Fruit fly (Drosophila melanogaster) whole organism, prepupa: ENCODE measurements around the gene CG44005.

Experiments used
- Blimp-1 ChIP-seq: fragments of 200-800 bp; sonication (Bioruptor generic); optimal IDR thresholded peaks from 3 replicates; lab custom pipeline; 2017; ENCODE audit warnings: missing biosample characterization, missing genetic modification characterization, mild to moderate bottlenecking, moderate library complexity, missing genetic modification reagents
- CG10631 ChIP-seq: fragments of 200-800 bp; sonication (Bioruptor generic); optimal IDR thresholded peaks from 2 replicates; lab custom pipeline; 2016; ENCODE audit warnings: missing biosample characterization, missing genetic modification characterization
- CG10669 ChIP-seq: fragments of 200-800 bp; sonication (Bioruptor generic); optimal IDR thresholded peaks from 3 replicates; lab custom pipeline; 2018; ENCODE audit warnings: missing biosample characterization, mild to moderate bottlenecking, missing genetic modification characterization, moderate library complexity
- CG11762 ChIP-seq: fragments of 200-800 bp; sonication (Bioruptor generic); optimal IDR thresholded peaks from 3 replicates; lab custom pipeline; 2016; ENCODE audit warnings: missing biosample characterization, missing genetic modification characterization; ENCODE audit not compliant: insufficient read depth
- CG11902 ChIP-seq: fragments of 200-800 bp; sonication (Bioruptor generic); optimal IDR thresholded peaks from 3 replicates; lab custom pipeline; 2016; ENCODE audit warnings: missing biosample characterization, missing genetic modification characterization
- CG15336 ChIP-seq: fragments of 200-800 bp; sonication (Bioruptor generic); IDR thresholded peaks from 2 replicates; pipeline ENCODE4 v1.3.6; 2022; ENCODE audit warnings: missing biosample characterization, missing genetic modification characterization
- CG3032 ChIP-seq: fragments of 200-800 bp; optimal IDR thresholded peaks from 2 replicates; lab custom pipeline; 2019; ENCODE audit warnings: missing biosample characterization, mild to moderate bottlenecking, missing genetic modification characterization, moderate library complexity
- CG31627 ChIP-seq: fragments of 200-800 bp; sonication (Bioruptor generic); optimal IDR thresholded peaks from 3 replicates; lab custom pipeline; 2016; ENCODE audit warnings: missing biosample characterization, missing genetic modification characterization
- CG32006 ChIP-seq: fragments of 200-800 bp; sonication (Bioruptor generic); optimal IDR thresholded peaks from 3 replicates; lab custom pipeline; 2017; ENCODE audit warnings: missing biosample characterization, mild to moderate bottlenecking, missing genetic modification characterization
- CG4318 ChIP-seq: fragments of 200-800 bp; sonication (Bioruptor generic); optimal IDR thresholded peaks from 3 replicates; lab custom pipeline; 2017; ENCODE audit warnings: missing biosample characterization, mild to moderate bottlenecking, missing genetic modification characterization
- CG6163 ChIP-seq: fragments of 200-800 bp; sonication (Bioruptor generic); IDR thresholded peaks from 3 replicates; pipeline ENCODE4 v1.3.6; 2022; ENCODE audit warnings: missing biosample characterization, missing genetic modification characterization
- CG6276 ChIP-seq: fragments of 200-800 bp; sonication (Bioruptor generic); optimal IDR thresholded peaks from 2 replicates; lab custom pipeline; 2017; ENCODE audit warnings: missing biosample characterization, mild to moderate bottlenecking, missing genetic modification characterization
- CG6808 ChIP-seq: fragments of 200-800 bp; sonication (Bioruptor generic); optimal IDR thresholded peaks from 3 replicates; lab custom pipeline; 2017; ENCODE audit warnings: missing biosample characterization, missing genetic modification characterization, mild to moderate bottlenecking, moderate library complexity, missing genetic modification reagents
- CG7368 ChIP-seq: fragments of 200-800 bp; sonication (Bioruptor generic); optimal IDR thresholded peaks from 3 replicates; lab custom pipeline; 2016; ENCODE audit warnings: missing biosample characterization, missing genetic modification characterization
- CG8119 ChIP-seq: fragments of 200-800 bp; sonication (Bioruptor generic); IDR thresholded peaks from 3 replicates; pipeline ENCODE4 v1.3.6; 2022; ENCODE audit warnings: missing biosample characterization, missing genetic modification characterization
- CG8319 ChIP-seq: fragments of 200-800 bp; sonication (Bioruptor generic); optimal IDR thresholded peaks from 3 replicates; lab custom pipeline; 2016; ENCODE audit warnings: missing biosample characterization, missing genetic modification characterization
- CG8632 ChIP-seq: fragments of 200-800 bp; sonication (Bioruptor generic); optimal IDR thresholded peaks from 3 replicates; lab custom pipeline; 2016; ENCODE audit warnings: missing biosample characterization, missing genetic modification characterization
- CG9139 ChIP-seq: fragments of 200-800 bp; sonication (Bioruptor generic); optimal IDR thresholded peaks from 3 replicates; lab custom pipeline; 2017; ENCODE audit warnings: missing biosample characterization, mild to moderate bottlenecking, missing genetic modification characterization
- Eip75B ChIP-seq: fragments of 200-800 bp; sonication (Bioruptor generic); optimal IDR thresholded peaks from 3 replicates; lab custom pipeline; 2016; ENCODE audit warnings: missing biosample characterization, missing genetic modification characterization
- Eip78C ChIP-seq: fragments of 200-800 bp; sonication (Bioruptor generic); peaks from one replicate; lab custom pipeline; 2016; ENCODE audit warnings: missing biosample characterization, missing genetic modification characterization
- Eip93F ChIP-seq: fragments of 200-800 bp; sonication (Bioruptor generic); optimal IDR thresholded peaks from 2 replicates; lab custom pipeline; 2016; ENCODE audit warnings: missing biosample characterization, mild to moderate bottlenecking, missing genetic modification characterization
- Ets96B ChIP-seq: fragments of 200-800 bp; optimal IDR thresholded peaks from 2 replicates; lab custom pipeline; 2019; ENCODE audit warnings: missing biosample characterization, mild to moderate bottlenecking, missing genetic modification characterization, moderate library complexity
- Hr38 ChIP-seq: sonication (Bioruptor generic); optimal IDR thresholded peaks from 2 replicates; lab custom pipeline; 2016; ENCODE audit warnings: missing biosample characterization, missing genetic modification characterization
- Lpt ChIP-seq: fragments of 200-800 bp; sonication (Bioruptor generic); optimal IDR thresholded peaks from 3 replicates; lab custom pipeline; 2016; ENCODE audit warnings: missing biosample characterization, missing genetic modification characterization
- Met ChIP-seq: fragments of 200-800 bp; sonication (Bioruptor generic); optimal IDR thresholded peaks from 3 replicates; lab custom pipeline; 2016; ENCODE audit warnings: missing biosample characterization, missing genetic modification characterization
- OdsH ChIP-seq: fragments of 200-800 bp; sonication (Bioruptor generic); optimal IDR thresholded peaks from 3 replicates; lab custom pipeline; 2016; ENCODE audit warnings: missing biosample characterization, missing genetic modification characterization
- Sox102F ChIP-seq: fragments of 200-800 bp; sonication (Bioruptor generic); optimal IDR thresholded peaks from 2 replicates; lab custom pipeline; 2016; ENCODE audit warnings: missing biosample characterization, mild to moderate bottlenecking, missing genetic modification characterization
- Sox14 ChIP-seq: fragments of 200-800 bp; sonication (Bioruptor generic); optimal IDR thresholded peaks from 3 replicates; lab custom pipeline; 2016; ENCODE audit warnings: missing biosample characterization, missing genetic modification characterization
- achi ChIP-seq: fragments of 200-800 bp; sonication (Bioruptor generic); optimal IDR thresholded peaks from 3 replicates; lab custom pipeline; 2016; ENCODE audit warnings: missing biosample characterization, missing genetic modification characterization
- cyc ChIP-seq: fragments of 200-800 bp; sonication (Bioruptor generic); optimal IDR thresholded peaks from 3 replicates; lab custom pipeline; 2016; ENCODE audit warnings: missing biosample characterization, missing genetic modification characterization
- dsx ChIP-seq: fragments of 200-800 bp; optimal IDR thresholded peaks from 3 replicates; lab custom pipeline; 2019; ENCODE audit warnings: missing biosample characterization, mild to moderate bottlenecking, missing genetic modification characterization, moderate library complexity; ENCODE audit not compliant: poor library complexity, severe bottlenecking
- esn ChIP-seq: fragments of 200-800 bp; sonication (Bioruptor generic); optimal IDR thresholded peaks from 2 replicates; lab custom pipeline; 2016; ENCODE audit warnings: missing biosample characterization, mild to moderate bottlenecking, missing genetic modification characterization, moderate library complexity
- fd59A ChIP-seq: fragments of 200-800 bp; sonication (Bioruptor generic); optimal IDR thresholded peaks from 2 replicates; lab custom pipeline; 2017; ENCODE audit warnings: missing biosample characterization, mild to moderate bottlenecking, missing genetic modification characterization, missing genetic modification reagents
- fd85E ChIP-seq: fragments of 200-800 bp; sonication (Bioruptor generic); optimal IDR thresholded peaks from 3 replicates; lab custom pipeline; 2016; ENCODE audit warnings: missing biosample characterization, missing genetic modification characterization
- fkh ChIP-seq: fragments of 200-800 bp; sonication (Bioruptor generic); optimal IDR thresholded peaks from 3 replicates; lab custom pipeline; 2017; ENCODE audit warnings: missing biosample characterization, mild to moderate bottlenecking, missing genetic modification characterization, moderate library complexity
- net ChIP-seq: fragments of 200-800 bp; sonication (Bioruptor generic); optimal IDR thresholded peaks from 3 replicates; lab custom pipeline; 2016; ENCODE audit warnings: missing biosample characterization, missing genetic modification characterization
- pdm3 ChIP-seq: fragments of 200-800 bp; sonication (Bioruptor generic); optimal IDR thresholded peaks from 3 replicates; lab custom pipeline; 2016; ENCODE audit warnings: missing biosample characterization, missing genetic modification characterization
- salr ChIP-seq, 2 experiments: fragments of 200-800 bp; sonication (Bioruptor generic); optimal IDR thresholded peaks; 3 replicates each; lab custom pipeline; 2016 to 2018; ENCODE audit warnings: missing biosample characterization in 2 of 2, missing genetic modification characterization in 2 of 2, mild to moderate bottlenecking in 1 of 2
- spab ChIP-seq: fragments of 200-800 bp; sonication (Bioruptor generic); optimal IDR thresholded peaks from 2 replicates; lab custom pipeline; 2017; ENCODE audit warnings: missing biosample characterization, mild to moderate bottlenecking, missing genetic modification characterization, missing genetic modification reagents
- ss ChIP-seq, 2 experiments: fragments of 200-800 bp; sonication (Bioruptor generic); optimal IDR thresholded peaks; 2 replicates in 1 of 2; 3 replicates in 1 of 2; lab custom pipeline; 2017 to 2018; ENCODE audit warnings: mild to moderate bottlenecking in 2 of 2, missing biosample characterization in 2 of 2, missing genetic modification characterization in 2 of 2, moderate library complexity in 1 of 2
- svp ChIP-seq: fragments of 200-800 bp; sonication (Bioruptor generic); peaks from one replicate; lab custom pipeline; 2016; ENCODE audit warnings: missing biosample characterization, missing genetic modification characterization
- topi ChIP-seq: fragments of 200-800 bp; sonication (Bioruptor generic); optimal IDR thresholded peaks from 3 replicates; lab custom pipeline; 2016; ENCODE audit warnings: missing biosample characterization, missing genetic modification characterization
- vri ChIP-seq: fragments of 200-800 bp; sonication (Bioruptor generic); optimal IDR thresholded peaks from 3 replicates; lab custom pipeline; 2016; ENCODE audit warnings: missing biosample characterization, mild to moderate bottlenecking, missing genetic modification characterization

Gene CG44005

DNA sequence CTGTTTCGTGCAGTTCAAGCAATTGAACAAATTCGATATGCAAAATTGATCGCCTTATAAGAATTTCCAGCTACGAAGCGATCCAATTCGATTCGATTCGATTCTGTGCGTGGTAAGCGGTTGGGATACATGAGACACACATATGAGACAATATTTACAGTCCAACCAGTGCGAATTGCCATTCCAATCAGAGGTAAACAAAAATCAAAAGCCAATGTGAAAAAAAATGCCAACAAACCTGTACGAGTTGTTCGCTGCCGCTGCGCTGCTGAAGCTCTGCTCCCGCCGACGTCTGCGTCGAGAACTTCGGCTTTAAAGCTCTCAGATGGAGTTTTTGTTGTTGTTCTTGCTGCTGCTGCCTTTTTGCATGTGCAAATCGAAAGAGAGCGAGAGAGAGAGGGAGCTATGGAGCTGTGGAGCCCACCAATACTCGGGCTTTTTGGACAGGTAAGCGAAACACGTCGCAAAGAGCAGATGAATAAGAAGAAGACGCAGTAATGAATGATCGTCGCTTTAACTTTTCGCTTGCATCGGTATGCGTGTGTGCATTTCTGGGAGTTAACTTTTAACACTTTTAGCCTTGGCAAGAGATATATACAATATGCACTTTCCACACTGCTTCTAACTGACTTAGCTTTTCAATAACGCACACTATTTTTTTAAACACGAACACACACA, 33.6 kb upstream of the CG44005 start:
- TF ChIP-seq CG6808 (GFP tag; lab: Kevin White, UChicago), result peak; percentile 14
- no peak for TF ChIP-seq CG7368 (GFP tag; lab: Kevin White, UChicago)
- peak in 1 of 2 experiments; percentile 35 for TF ChIP-seq ss (GFP tag; optimal IDR thresholded peaks at IDR 0.05; lab: Kevin White, UChicago)
- no peak for TF ChIP-seq Eip75B (GFP tag; lab: Kevin White, UChicago)
- TF ChIP-seq pdm3 (GFP tag; lab: Kevin White, UChicago), result no peak
- TF ChIP-seq CG32006 (GFP tag; lab: Kevin White, UChicago), result no peak
- TF ChIP-seq dsx (GFP tag; lab: Kevin White, UChicago), result no peak
- no peak for TF ChIP-seq CG9139 (GFP tag; lab: Kevin White, UChicago)
- TF ChIP-seq Ets96B (tag; lab: Kevin White, UChicago), result no peak
- no peak for TF ChIP-seq CG8319 (GFP tag; lab: Kevin White, UChicago)
- TF ChIP-seq fkh (GFP tag; lab: Kevin White, UChicago), result peak; percentile 17
- no peak for TF ChIP-seq CG11762
- no peak for TF ChIP-seq Sox14 (GFP tag; lab: Kevin White, UChicago)
- TF ChIP-seq vri (GFP tag; lab: Kevin White, UChicago), result no peak
- no peak for TF ChIP-seq fd85E
- TF ChIP-seq CG6163 (GFP tag; lab: Robert Waterston, UW), result peak; percentile 51; the same call in 2 of the 3 replicates

DNA sequence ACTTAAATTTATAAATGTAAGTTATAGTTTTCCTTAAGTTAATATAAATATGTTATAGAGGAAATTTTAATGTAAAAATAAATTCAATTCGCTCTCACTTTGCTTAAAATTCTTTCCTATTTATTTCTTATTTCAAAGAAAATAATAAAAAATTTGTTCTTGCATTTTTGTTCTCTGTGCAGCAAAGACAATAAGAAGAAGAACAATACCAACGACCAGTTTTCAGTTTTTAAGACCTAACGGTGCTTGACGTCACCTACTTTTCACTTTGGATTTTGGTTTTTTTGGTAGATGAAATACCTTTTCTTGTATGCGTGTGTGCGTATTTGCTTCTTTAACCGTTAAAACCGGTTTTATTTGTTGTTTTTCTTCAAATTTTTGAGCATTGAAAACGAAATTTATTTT, 30.2 kb upstream of the CG44005 start:
- TF ChIP-seq Ets96B (tag; lab: Kevin White, UChicago) (no peak), OdsH (GFP tag; lab: Kevin White, UChicago) (peak; percentile 7), dsx (GFP tag; lab: Kevin White, UChicago) (no peak), CG8119 (GFP tag; lab: Robert Waterston, UW) (0 out of 3 replicates have a peak, but pooled peaks have one; percentile 22), CG8632 (GFP tag; lab: Kevin White, UChicago) (peak; percentile 7), Eip78C (GFP tag; lab: Kevin White, UChicago) (peak; percentile 33), Sox102F (peak; percentile 11), Met (GFP tag; lab: Kevin White, UChicago) (peak; percentile 31), CG31627 (GFP tag; lab: Kevin White, UChicago) (no peak), CG15336 (peak; percentile 36; the same call in 1 of the 2 replicates), esn (peak; percentile 23), Blimp-1 (GFP tag; lab: Kevin White, UChicago) (peak; percentile 71)

DNA sequence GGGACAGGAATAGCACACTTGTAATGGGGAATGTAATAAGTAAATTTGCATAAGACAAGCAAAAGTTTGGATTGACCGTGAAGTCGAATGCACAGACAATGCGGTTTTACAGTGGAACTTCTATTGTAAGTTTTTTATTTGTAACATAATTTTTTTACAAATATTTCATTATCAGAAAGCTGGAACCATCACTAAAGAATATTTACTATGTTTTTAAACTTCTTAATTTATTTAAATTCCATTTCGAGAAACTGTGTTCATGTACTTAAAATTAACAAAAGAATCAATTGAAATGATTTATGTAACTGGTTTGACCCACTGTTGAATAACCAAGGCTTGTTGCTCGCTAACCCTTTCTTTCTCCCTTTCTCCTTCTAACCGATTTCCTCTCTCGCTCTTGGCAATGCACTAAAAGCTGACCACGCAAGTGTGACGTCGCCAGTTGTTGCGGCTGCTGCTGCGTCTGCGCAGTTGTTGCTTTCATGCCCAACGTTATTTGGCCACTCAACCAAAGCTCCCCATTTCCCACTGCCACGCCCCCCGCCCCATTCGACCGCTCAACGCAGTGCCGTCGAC, 29.6 kb upstream of the CG44005 start:
- TF ChIP-seq topi (GFP tag; lab: Kevin White, UChicago), result peak; percentile 26
- no peak for TF ChIP-seq salr (GFP tag; optimal IDR thresholded peaks at IDR 0.05; lab: Kevin White, UChicago)
- TF ChIP-seq OdsH (GFP tag; lab: Kevin White, UChicago), result peak; percentile 9
- no peak for TF ChIP-seq Hr38
- TF ChIP-seq net, result peak; percentile 1
- no peak for TF ChIP-seq spab (GFP tag; lab: Kevin White, UChicago)
- TF ChIP-seq cyc (GFP tag; lab: Kevin White, UChicago), result peak; percentile 37
- TF ChIP-seq svp (GFP tag; lab: Kevin White, UChicago), result peak; percentile 79
- TF ChIP-seq fd85E, result no peak
- peak; percentile 7 for TF ChIP-seq CG10631 (GFP tag; lab: Kevin White, UChicago)
- TF ChIP-seq ss (GFP tag; optimal IDR thresholded peaks at IDR 0.05; lab: Kevin White, UChicago), result no peak
- no peak for TF ChIP-seq CG4318 (GFP tag; lab: Kevin White, UChicago)
- no peak for TF ChIP-seq CG10669 (GFP tag; lab: Kevin White, UChicago)
- TF ChIP-seq Ets96B (tag; lab: Kevin White, UChicago), result peak; percentile 6
- TF ChIP-seq achi (GFP tag; lab: Kevin White, UChicago), result peak; percentile 30
- TF ChIP-seq CG6808 (GFP tag; lab: Kevin White, UChicago), result no peak
- no peak for TF ChIP-seq fkh (GFP tag; lab: Kevin White, UChicago)
- peak; percentile 18 for TF ChIP-seq Sox14 (GFP tag; lab: Kevin White, UChicago)
- no peak for TF ChIP-seq Lpt (GFP tag; lab: Kevin White, UChicago)
- peak; percentile 26 for TF ChIP-seq pdm3 (GFP tag; lab: Kevin White, UChicago)
- peak; percentile 3 for TF ChIP-seq CG3032 (tag; lab: Kevin White, UChicago)
- peak; percentile 20 for TF ChIP-seq Blimp-1 (GFP tag; lab: Kevin White, UChicago)
- TF ChIP-seq CG9139 (GFP tag; lab: Kevin White, UChicago), result no peak
- TF ChIP-seq Eip93F (GFP tag; lab: Kevin White, UChicago), result no peak
- 0 out of 3 replicates have a peak, but pooled peaks have one; percentile 37 for TF ChIP-seq CG6163 (GFP tag; lab: Robert Waterston, UW)
- no peak for TF ChIP-seq CG11902 (GFP tag; lab: Kevin White, UChicago)
- TF ChIP-seq CG6276 (GFP tag; lab: Kevin White, UChicago), result peak; percentile 20
- TF ChIP-seq Met (GFP tag; lab: Kevin White, UChicago), result peak; percentile 59
- no peak for TF ChIP-seq fd59A (GFP tag; lab: Kevin White, UChicago)
